Fruit fly (Drosophila melanogaster) whole organism, embryonic: ENCODE data around the gene AstC-R1.
A peak's percentile ranks its signal among the peaks of the same experiment; 100 is the strongest.

Experiments
- Abd-B ChIP-seq: fragments of 200-800 bp; sonication (Bioruptor generic); optimal IDR thresholded peaks from 2 replicates; lab custom pipeline; 2018; ENCODE audit warnings: missing biosample characterization, mild to moderate bottlenecking, missing genetic modification characterization, moderate library complexity
- Atf3 ChIP-seq: fragments of 200-800 bp; sonication (Bioruptor generic); optimal IDR thresholded peaks from 3 replicates; lab custom pipeline; 2016; ENCODE audit warnings: missing biosample characterization, missing genetic modification characterization
- Atf6 ChIP-seq: fragments of 200-800 bp; sonication (Bioruptor generic); IDR thresholded peaks from 2 replicates; pipeline ENCODE4 v1.3.6; 2022; ENCODE audit warnings: missing biosample characterization, missing genetic modification characterization
- CG13775 ChIP-seq: fragments of 200-800 bp; sonication (Bioruptor generic); optimal IDR thresholded peaks from 3 replicates; lab custom pipeline; 2017; ENCODE audit warnings: missing biosample characterization, mild to moderate bottlenecking, missing genetic modification characterization
- CG14014 ChIP-seq: fragments of 200-800 bp; sonication (Bioruptor generic); IDR thresholded peaks from 2 replicates; pipeline ENCODE4 v1.3.6; 2022; ENCODE audit warnings: missing biosample characterization, missing genetic modification characterization
- CG14965 ChIP-seq: fragments of 200-800 bp; sonication (Bioruptor generic); optimal IDR thresholded peaks from 2 replicates; lab custom pipeline; 2016; ENCODE audit warnings: missing biosample characterization, missing genetic modification characterization, borderline replicate concordance
- CG15011 ChIP-seq: fragments of 200-800 bp; sonication (Bioruptor generic); optimal IDR thresholded peaks from 3 replicates; lab custom pipeline; 2018; ENCODE audit warnings: missing biosample characterization, mild to moderate bottlenecking, missing genetic modification characterization
- CG15696 ChIP-seq: fragments of 200-800 bp; sonication (Bioruptor generic); optimal IDR thresholded peaks from 2 replicates; lab custom pipeline; 2019; ENCODE audit warnings: missing biosample characterization, mild to moderate bottlenecking, missing genetic modification characterization, moderate library complexity
- CG16863 ChIP-seq: fragments of 200-800 bp; sonication (Bioruptor generic); optimal IDR thresholded peaks from 3 replicates; lab custom pipeline; 2016; ENCODE audit warnings: missing biosample characterization, missing genetic modification characterization
- CG18262 ChIP-seq: fragments of 200-800 bp; optimal IDR thresholded peaks from 3 replicates; lab custom pipeline; 2019; ENCODE audit warnings: missing biosample characterization, mild to moderate bottlenecking, missing genetic modification characterization, moderate library complexity
- CG18599 ChIP-seq: fragments of 200-800 bp; sonication (Bioruptor generic); optimal IDR thresholded peaks from 3 replicates; lab custom pipeline; 2017; ENCODE audit warnings: missing biosample characterization, missing genetic modification characterization, mild to moderate bottlenecking, moderate library complexity, missing genetic modification reagents
- CG2129 ChIP-seq: fragments of 200-800 bp; sonication (Bioruptor generic); IDR thresholded peaks from 2 replicates; pipeline ENCODE4 v1.3.6; 2022; ENCODE audit warnings: missing biosample characterization, missing genetic modification characterization; ENCODE audit not compliant: partially characterized antibody
- CG31388 ChIP-seq: fragments of 200-800 bp; sonication (Bioruptor generic); optimal IDR thresholded peaks from 2 replicates; lab custom pipeline; 2016; ENCODE audit warnings: missing biosample characterization, missing genetic modification characterization
- CG33557 ChIP-seq: fragments of 200-800 bp; sonication (Bioruptor generic); optimal IDR thresholded peaks from 2 replicates; lab custom pipeline; 2019; ENCODE audit warnings: missing biosample characterization, mild to moderate bottlenecking, missing genetic modification characterization, moderate library complexity
- CG3995 ChIP-seq: fragments of 200-800 bp; sonication (Bioruptor generic); optimal IDR thresholded peaks from 3 replicates; lab custom pipeline; 2016; ENCODE audit warnings: missing biosample characterization, missing genetic modification characterization
- CG6683 ChIP-seq: fragments of 200-800 bp; sonication (Bioruptor generic); optimal IDR thresholded peaks from 2 replicates; lab custom pipeline; 2017; ENCODE audit warnings: missing biosample characterization, mild to moderate bottlenecking, missing genetic modification characterization, missing genetic modification reagents
- CG7963 ChIP-seq: fragments of 200-800 bp; sonication (Bioruptor generic); IDR thresholded peaks from 3 replicates; pipeline ENCODE4 v1.3.6; 2022; ENCODE audit warnings: missing biosample characterization, missing genetic modification characterization; ENCODE audit not compliant: partially characterized antibody
- CG8924 ChIP-seq: fragments of 200-800 bp; optimal IDR thresholded peaks from 3 replicates; lab custom pipeline; 2019; ENCODE audit warnings: missing biosample characterization, mild to moderate bottlenecking, missing genetic modification characterization, moderate library complexity
- Camta ChIP-seq: fragments of 200-800 bp; sonication (Bioruptor generic); optimal IDR thresholded peaks from 2 replicates; lab custom pipeline; 2016; ENCODE audit warnings: missing biosample characterization, missing genetic modification characterization
- CoRest ChIP-seq: fragments of 200-800 bp; sonication (Bioruptor generic); optimal IDR thresholded peaks from 3 replicates; lab custom pipeline; 2018; ENCODE audit warnings: missing biosample characterization, mild to moderate bottlenecking, missing genetic modification characterization, moderate library complexity
- D ChIP-seq, 2 experiments: fragments of 200-800 bp in 1 of 2; fragments of >200 bp in 1 of 2; sonication (Bioruptor generic) in 1 of 2; optimal IDR thresholded peaks; 2 replicates in 1 of 2; 3 replicates in 1 of 2; lab custom pipeline; 2017; ENCODE audit warnings: mild to moderate bottlenecking in 1 of 2, missing biosample characterization in 1 of 2, missing genetic modification characterization in 1 of 2, missing genetic modification reagents in 1 of 2
- Dad ChIP-seq: fragments of 200-800 bp; sonication (Bioruptor generic); optimal IDR thresholded peaks from 3 replicates; lab custom pipeline; 2016; ENCODE audit warnings: missing biosample characterization, missing genetic modification characterization
- Drgx ChIP-seq: fragments of 200-800 bp; sonication (Bioruptor generic); IDR thresholded peaks from 2 replicates; pipeline ENCODE4 v1.3.6; 2022; ENCODE audit warnings: missing biosample characterization, missing genetic modification characterization
- Elba2 ChIP-seq: fragments of 200-800 bp; sonication (Bioruptor generic); optimal IDR thresholded peaks from 3 replicates; lab custom pipeline; 2016; ENCODE audit warnings: missing biosample characterization, missing genetic modification characterization
- HLH3B ChIP-seq: fragments of 200-800 bp; sonication (Bioruptor generic); IDR thresholded peaks from 2 replicates; pipeline ENCODE4 v1.3.6; 2022; ENCODE audit warnings: missing biosample characterization, missing genetic modification characterization
- HmgD ChIP-seq: fragments of 200-800 bp; sonication (Bioruptor generic); optimal IDR thresholded peaks from 3 replicates; lab custom pipeline; 2016; ENCODE audit warnings: missing biosample characterization, missing genetic modification characterization
- Jarid2 ChIP-seq: fragments of 200-800 bp; sonication (Bioruptor generic); optimal IDR thresholded peaks from 3 replicates; lab custom pipeline; 2017; ENCODE audit warnings: mild to moderate bottlenecking, missing biosample characterization, missing genetic modification reagents, missing genetic modification characterization
- Lpt ChIP-seq: fragments of >200 bp; optimal IDR thresholded peaks from 2 replicates; lab custom pipeline; 2018; ENCODE audit warnings: missing biosample characterization, missing genetic modification characterization
- Med ChIP-seq: fragments of 200-800 bp; sonication (Bioruptor generic); peaks from one replicate; lab custom pipeline; 2016; ENCODE audit warnings: missing biosample characterization, missing genetic modification characterization, mild to moderate bottlenecking, inconsistent platforms, moderate library complexity
- Myb ChIP-seq: fragments of 200-800 bp; sonication (Bioruptor generic); optimal IDR thresholded peaks from 2 replicates; lab custom pipeline; 2016; ENCODE audit warnings: missing biosample characterization, missing genetic modification characterization
- Pdp1 ChIP-seq, 2 experiments: fragments of 200-800 bp; sonication (Bioruptor generic); optimal IDR thresholded peaks; 3 replicates each; lab custom pipeline; 2016; ENCODE audit warnings: missing biosample characterization in 2 of 2, missing genetic modification characterization in 2 of 2, mild to moderate bottlenecking in 1 of 2, moderate library complexity in 1 of 2
- Sry-δ ChIP-seq: fragments of 200-800 bp; sonication (Bioruptor generic); optimal IDR thresholded peaks from 2 replicates; lab custom pipeline; 2016; ENCODE audit warnings: missing biosample characterization, missing genetic modification characterization
- TFAM ChIP-seq: fragments of 200-800 bp; sonication (Bioruptor generic); optimal IDR thresholded peaks from 2 replicates; lab custom pipeline; 2017; ENCODE audit warnings: missing biosample characterization, missing genetic modification characterization, inconsistent platforms
- Tbp ChIP-seq: fragments of >200 bp; optimal IDR thresholded peaks from 2 replicates; lab custom pipeline; 2018; ENCODE audit warnings: missing biosample characterization, missing genetic modification characterization
- Xrp1 ChIP-seq: fragments of 200-800 bp; sonication (Bioruptor generic); IDR thresholded peaks from 2 replicates; pipeline ENCODE4 v1.3.6; 2022; ENCODE audit warnings: missing biosample characterization, missing genetic modification characterization
- ab ChIP-seq: fragments of 200-800 bp; sonication (Bioruptor generic); optimal IDR thresholded peaks from 2 replicates; lab custom pipeline; 2016; ENCODE audit warnings: missing biosample characterization, missing genetic modification characterization
- disco-r ChIP-seq: fragments of 200-800 bp; sonication (Bioruptor generic); optimal IDR thresholded peaks from 2 replicates; lab custom pipeline; 2016; ENCODE audit warnings: missing biosample characterization, missing genetic modification characterization
- en ChIP-seq: fragments of 200-800 bp; sonication (Bioruptor generic); optimal IDR thresholded peaks from 2 replicates; lab custom pipeline; 2016; ENCODE audit warnings: missing biosample characterization, missing genetic modification characterization
- esg ChIP-seq: fragments of 200-800 bp; sonication (Bioruptor generic); conservative IDR thresholded peaks from 2 replicates; pipeline ENCODE4 v1.3.6; 2022; ENCODE audit warnings: missing biosample characterization, missing genetic modification characterization
- eve ChIP-seq, 2 experiments: fragments of >200 bp; optimal IDR thresholded peaks; 2 replicates each; lab custom pipeline; 2017; ENCODE audit warnings: missing biosample characterization in 2 of 2, missing genetic modification characterization in 2 of 2
- grn ChIP-seq: fragments of 200-800 bp; sonication (Bioruptor generic); optimal IDR thresholded peaks from 3 replicates; lab custom pipeline; 2017; ENCODE audit warnings: missing biosample characterization, missing genetic modification characterization
- ind ChIP-seq: fragments of 200-800 bp; sonication (Bioruptor generic); optimal IDR thresholded peaks from 3 replicates; lab custom pipeline; 2016; ENCODE audit warnings: missing biosample characterization, missing genetic modification characterization
- lilli ChIP-seq: fragments of 200-800 bp; sonication (Bioruptor generic); optimal IDR thresholded peaks from 3 replicates; lab custom pipeline; 2016; ENCODE audit warnings: missing biosample characterization, missing genetic modification characterization
- nerfin-1 ChIP-seq: fragments of 200-800 bp; sonication (Bioruptor generic); optimal IDR thresholded peaks from 3 replicates; lab custom pipeline; 2019; ENCODE audit warnings: missing biosample characterization, mild to moderate bottlenecking, missing genetic modification characterization, moderate library complexity
- run ChIP-seq: fragments of 200-800 bp; sonication (Bioruptor generic); optimal IDR thresholded peaks from 3 replicates; lab custom pipeline; 2018; ENCODE audit warnings: missing biosample characterization, mild to moderate bottlenecking, missing genetic modification characterization
- vfl ChIP-seq: fragments of 200-800 bp; sonication (Bioruptor generic); optimal IDR thresholded peaks from 2 replicates; lab custom pipeline; 2016; ENCODE audit warnings: missing biosample characterization, missing genetic modification characterization
- wdn ChIP-seq: fragments of 200-800 bp; sonication (Bioruptor generic); IDR thresholded peaks from 2 replicates; pipeline ENCODE4 v1.3.6; 2022; ENCODE audit warnings: missing biosample characterization, missing genetic modification characterization
- zen ChIP-seq: fragments of 200-800 bp; sonication (Bioruptor generic); optimal IDR thresholded peaks from 3 replicates; lab custom pipeline; 2018; ENCODE audit warnings: missing biosample characterization, mild to moderate bottlenecking, missing genetic modification characterization, moderate library complexity
- zfh1 ChIP-seq: fragments of 200-800 bp; sonication (Bioruptor generic); IDR thresholded peaks from 3 replicates; pipeline ENCODE4 v1.3.6; 2022; ENCODE audit warnings: missing biosample characterization, missing genetic modification characterization

The AstC-R1 gene

DNA sequence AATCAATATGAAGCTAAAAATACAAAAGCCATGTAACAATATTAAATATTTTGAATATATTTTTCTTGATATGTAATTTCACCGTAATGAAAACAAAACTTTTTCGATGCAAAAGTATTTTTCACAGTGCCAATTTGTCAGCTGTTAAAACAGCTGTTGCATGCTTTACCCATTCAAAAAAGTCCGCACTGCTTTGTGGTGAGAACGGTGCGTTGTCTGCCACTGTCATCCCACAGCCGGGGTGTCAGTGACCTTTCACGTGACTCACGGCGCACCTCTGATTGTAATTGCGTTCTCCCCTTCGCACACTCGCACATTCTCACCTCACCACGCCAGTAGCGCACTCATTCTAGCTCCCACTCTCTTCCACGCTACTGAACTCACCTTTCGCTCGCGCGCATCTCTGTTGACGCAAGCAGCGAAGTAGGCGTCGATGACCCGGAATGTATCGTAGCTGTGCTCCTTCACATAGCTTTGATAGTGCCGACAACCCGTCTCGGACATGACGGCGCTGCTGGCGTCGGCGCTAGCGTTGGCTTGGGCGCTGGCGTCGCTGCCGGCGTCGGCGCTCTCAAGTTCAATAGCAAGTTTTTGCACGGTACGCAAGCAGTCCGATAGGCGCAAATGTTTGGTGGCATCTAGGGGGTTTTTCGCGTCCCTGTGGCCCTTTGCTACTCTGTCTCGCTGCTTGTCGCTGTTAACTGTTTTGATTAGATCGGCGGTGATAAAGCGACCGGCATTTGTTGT lies 61.1 kb downstream of the AstC-R1 start (continued):
- peak; percentile 44 for TF ChIP-seq disco-r
- peak; percentile 67 for TF ChIP-seq lilli (GFP tag; lab: Kevin White, UChicago)
- no peak for TF ChIP-seq ab (GFP tag; lab: Kevin White, UChicago)
- no peak for TF ChIP-seq HmgD (GFP tag; lab: Kevin White, UChicago)
- peak; percentile 42 to 45 for TF ChIP-seq Pdp1 (GFP tag; optimal IDR thresholded peaks at IDR 0.05; lab: Kevin White, UChicago)
- no peak for TF ChIP-seq D (optimal IDR thresholded peaks at IDR 0.05; lab: Kevin White, UChicago)
- TF ChIP-seq D (GFP tag; optimal IDR thresholded peaks at IDR 0.05; lab: Kevin White, UChicago), result peak; percentile 3
- TF ChIP-seq nerfin-1 (tag; lab: Kevin White, UChicago), result peak; percentile 69
- peak; percentile 69 for TF ChIP-seq CG18262 (tag; lab: Kevin White, UChicago)
- peak; percentile 20 for TF ChIP-seq CG16863 (GFP tag; lab: Kevin White, UChicago)
- TF ChIP-seq CG15011 (GFP tag; lab: Kevin White, UChicago), result no peak
- peak; percentile 33; the same call in 1 of the 2 replicates for TF ChIP-seq esg (GFP tag; lab: Robert Waterston, UW)
- TF ChIP-seq CG7963 (GFP tag; lab: Robert Waterston, UW), result peak; percentile 39; the same call in 1 of the 3 replicates
- no peak for TF ChIP-seq run (tag; lab: Kevin White, UChicago)
- peak; percentile 39 for TF ChIP-seq CG2129 (GFP tag; lab: Robert Waterston, UW)
- no peak for TF ChIP-seq zen
- no peak for TF ChIP-seq CG6683
- TF ChIP-seq CG14965 (GFP tag; lab: Kevin White, UChicago), result no peak
- TF ChIP-seq CG3995, result peak; percentile 90
- peak; percentile 6 for TF ChIP-seq Dad
- TF ChIP-seq CG18599, result peak; percentile 64
- peak; percentile 39 for TF ChIP-seq CoRest (tag; lab: Kevin White, UChicago)
- TF ChIP-seq zfh1 (GFP tag; lab: Robert Waterston, UW), result 0 out of 3 replicates have a peak, but pooled peaks have one; percentile 19
- TF ChIP-seq CG8924 (tag; lab: Kevin White, UChicago), result no peak
- TF ChIP-seq vfl, result peak; percentile 45
- TF ChIP-seq CG31388 (GFP tag; lab: Kevin White, UChicago), result no peak
- peak; percentile 55 for TF ChIP-seq Atf3 (GFP tag; lab: Kevin White, UChicago)
- no peak for TF ChIP-seq CG33557 (GFP tag; lab: Kevin White, UChicago)
- peak; percentile 65 for TF ChIP-seq Atf6 (GFP tag; lab: Robert Waterston, UW)
- peak; percentile 24 for TF ChIP-seq ind (GFP tag; lab: Kevin White, UChicago)
- no peak for TF ChIP-seq Lpt (GFP tag; lab: Kevin White, UChicago)
- no peak for TF ChIP-seq Elba2 (GFP tag; lab: Kevin White, UChicago)
- peak; percentile 96 for TF ChIP-seq Med (GFP tag; lab: Kevin White, UChicago)
- TF ChIP-seq CG14014 (GFP tag; lab: Robert Waterston, UW), result peak; percentile 69
- TF ChIP-seq Camta (GFP tag; lab: Kevin White, UChicago), result no peak
- TF ChIP-seq Tbp (GFP tag; lab: Kevin White, UChicago), result no peak
- no peak for TF ChIP-seq en (GFP tag; lab: Kevin White, UChicago)
- TF ChIP-seq Xrp1 (GFP tag; lab: Robert Waterston, UW), result peak; percentile 61
- TF ChIP-seq Jarid2 (GFP tag; lab: Kevin White, UChicago), result no peak
- TF ChIP-seq CG13775, result peak; percentile 6
- TF ChIP-seq TFAM (GFP tag; lab: Kevin White, UChicago), result no peak
- TF ChIP-seq Abd-B (GFP tag; lab: Kevin White, UChicago), result no peak
- peak; percentile 46 for TF ChIP-seq Sry-δ (GFP tag; lab: Kevin White, UChicago)
- peak; percentile 4 for TF ChIP-seq Myb
- peak; percentile 62 for TF ChIP-seq wdn (GFP tag; lab: Robert Waterston, UW)
- TF ChIP-seq HLH3B, result no peak
- peak; percentile 19 for TF ChIP-seq Drgx
- no peak for TF ChIP-seq CG15696
- TF ChIP-seq grn (GFP tag; lab: Kevin White, UChicago), result peak; percentile 99
- no peak for TF ChIP-seq eve (GFP tag; optimal IDR thresholded peaks at IDR 0.05; lab: Kevin White, UChicago)
